Worm (Caenorhabditis elegans) whole organism, mixed stage, embryonic: ENCODE results near the gene acr-7.

Experiments
- M03D4.4 ChIP-seq: sonication (generic microtip); optimal IDR thresholded peaks from 2 replicates; lab custom pipeline; 2017; ENCODE audit warnings: mild to moderate bottlenecking, missing genetic modification characterization, missing compliant biosample characterization
- bed-3 ChIP-seq: fragments of 200-800 bp; sonication (Bioruptor generic); optimal IDR thresholded peaks from 3 replicates; lab custom pipeline; 2018; ENCODE audit warnings: mild to moderate bottlenecking, missing genetic modification characterization, moderate library complexity, missing compliant biosample characterization
- blmp-1 ChIP-seq: fragments of 150-350 bp; optimal IDR thresholded peaks from 2 replicates; lab custom pipeline; 2014; ENCODE audit warnings: missing biosample characterization, missing genetic modification characterization
- ceh-39 ChIP-seq: fragments of 150-350 bp; optimal IDR thresholded peaks from 2 replicates; lab custom pipeline; 2014; ENCODE audit warnings: missing biosample characterization, missing genetic modification characterization
- ceh-43 ChIP-seq: fragments of 200-800 bp; sonication (Bioruptor generic); optimal IDR thresholded peaks from 2 replicates; lab custom pipeline; 2018; ENCODE audit warnings: mild to moderate bottlenecking, missing genetic modification characterization, moderate library complexity, missing compliant biosample characterization
- ceh-83 ChIP-seq: fragments of 200-800 bp; sonication (Bioruptor generic); optimal IDR thresholded peaks from 2 replicates; lab custom pipeline; 2018; ENCODE audit warnings: mild to moderate bottlenecking, missing genetic modification characterization, missing compliant biosample characterization
- ces-1 ChIP-seq: fragments of 150-350 bp; optimal IDR thresholded peaks from 2 replicates; lab custom pipeline; 2014; ENCODE audit warnings: missing biosample characterization, missing genetic modification reagents, missing genetic modification characterization
- cnd-1 ChIP-seq: fragments of 200-800 bp; sonication (Bioruptor generic); optimal IDR thresholded peaks from 2 replicates; lab custom pipeline; 2018; ENCODE audit warnings: mild to moderate bottlenecking, missing genetic modification characterization, missing compliant biosample characterization
- drap-1 ChIP-seq: fragments of 200-800 bp; sonication (Bioruptor generic); optimal IDR thresholded peaks from 3 replicates; lab custom pipeline; 2018; ENCODE audit warnings: mild to moderate bottlenecking, missing genetic modification characterization, missing compliant biosample characterization
- flh-1 ChIP-seq: fragments of 200-800 bp; sonication (Bioruptor generic); optimal IDR thresholded peaks from 2 replicates; lab custom pipeline; 2018; ENCODE audit warnings: mild to moderate bottlenecking, missing genetic modification characterization, moderate library complexity, missing compliant biosample characterization
- ham-2 ChIP-seq: fragments of 200-800 bp; sonication (Bioruptor generic); optimal IDR thresholded peaks from 2 replicates; lab custom pipeline; 2018; ENCODE audit warnings: mild to moderate bottlenecking, missing genetic modification characterization, missing compliant biosample characterization
- hlh-1 ChIP-seq: fragments of 150-350 bp; optimal IDR thresholded peaks from 2 replicates; lab custom pipeline; 2014; ENCODE audit warnings: missing biosample characterization, missing genetic modification reagents, missing genetic modification characterization
- lsy-2 ChIP-seq: fragments of 150-350 bp; optimal IDR thresholded peaks from 2 replicates; lab custom pipeline; 2014; ENCODE audit warnings: missing biosample characterization, missing genetic modification characterization
- mab-5 ChIP-seq: fragments of 150-350 bp; optimal IDR thresholded peaks from 2 replicates; lab custom pipeline; 2014; ENCODE audit warnings: missing biosample characterization, missing genetic modification characterization
- mls-2 ChIP-seq: sonication (generic microtip); optimal IDR thresholded peaks from 2 replicates; lab custom pipeline; 2016; ENCODE audit warnings: mild to moderate bottlenecking, missing genetic modification characterization, moderate library complexity, missing compliant biosample characterization
- nhr-12 ChIP-seq: fragments of 150-350 bp; optimal IDR thresholded peaks from 2 replicates; lab custom pipeline; 2014; ENCODE audit warnings: missing biosample characterization, missing genetic modification characterization
- nhr-2 ChIP-seq: fragments of 150-350 bp; optimal IDR thresholded peaks from 2 replicates; lab custom pipeline; 2014; ENCODE audit warnings: missing biosample characterization, missing genetic modification characterization
- nhr-237 ChIP-seq: fragments of 150-350 bp; optimal IDR thresholded peaks from 2 replicates; lab custom pipeline; 2014; ENCODE audit warnings: missing biosample characterization, missing genetic modification characterization
- nhr-28 ChIP-seq: fragments of 150-350 bp; optimal IDR thresholded peaks from 2 replicates; lab custom pipeline; 2014; ENCODE audit warnings: missing biosample characterization, missing genetic modification characterization
- nhr-76 ChIP-seq: sonication (generic microtip); optimal IDR thresholded peaks from 2 replicates; lab custom pipeline; 2017; ENCODE audit warnings: missing biosample characterization, missing genetic modification characterization
- pha-4 ChIP-seq: fragments of 150-350 bp; optimal IDR thresholded peaks from 2 replicates; lab custom pipeline; 2018; ENCODE audit warnings: missing biosample characterization, missing genetic modification reagents, missing genetic modification characterization
- sem-2 ChIP-seq: fragments of 200-800 bp; sonication (Bioruptor generic); optimal IDR thresholded peaks from 2 replicates; lab custom pipeline; 2018; ENCODE audit warnings: mild to moderate bottlenecking, missing genetic modification characterization, missing compliant biosample characterization
- snpc-4 ChIP-seq: fragments of 150-350 bp; optimal IDR thresholded peaks from 2 replicates; lab custom pipeline; 2014; ENCODE audit warnings: missing biosample characterization, missing genetic modification characterization
- sptf-1 ChIP-seq: sonication (generic microtip); optimal IDR thresholded peaks from 2 replicates; lab custom pipeline; 2017; ENCODE audit warnings: mild to moderate bottlenecking, missing genetic modification characterization, moderate library complexity, missing compliant biosample characterization
- tbx-8 ChIP-seq: fragments of 200-800 bp; sonication (Bioruptor generic); optimal IDR thresholded peaks from 2 replicates; lab custom pipeline; 2018; ENCODE audit warnings: mild to moderate bottlenecking, missing genetic modification characterization, moderate library complexity, missing compliant biosample characterization
- unc-120 ChIP-seq: sonication (generic microtip); optimal IDR thresholded peaks from 2 replicates; lab custom pipeline; 2017; ENCODE audit warnings: missing genetic modification characterization, missing compliant biosample characterization; ENCODE audit not compliant: poor library complexity, severe bottlenecking
- unc-39 ChIP-seq: fragments of 150-350 bp; optimal IDR thresholded peaks from 2 replicates; lab custom pipeline; 2014; ENCODE audit warnings: missing biosample characterization, missing genetic modification characterization
- unc-62 ChIP-seq: fragments of 150-350 bp; optimal IDR thresholded peaks from 2 replicates; lab custom pipeline; 2014; ENCODE audit warnings: missing biosample characterization, missing genetic modification reagents, missing genetic modification characterization
- zip-8 ChIP-seq: fragments of 150-350 bp; optimal IDR thresholded peaks from 2 replicates; lab custom pipeline; 2014; ENCODE audit warnings: missing biosample characterization, missing genetic modification characterization
- ztf-11 ChIP-seq: fragments of 150-350 bp; optimal IDR thresholded peaks from 2 replicates; lab custom pipeline; 2014; ENCODE audit warnings: missing biosample characterization, missing genetic modification characterization

The acr-7 gene

DNA sequence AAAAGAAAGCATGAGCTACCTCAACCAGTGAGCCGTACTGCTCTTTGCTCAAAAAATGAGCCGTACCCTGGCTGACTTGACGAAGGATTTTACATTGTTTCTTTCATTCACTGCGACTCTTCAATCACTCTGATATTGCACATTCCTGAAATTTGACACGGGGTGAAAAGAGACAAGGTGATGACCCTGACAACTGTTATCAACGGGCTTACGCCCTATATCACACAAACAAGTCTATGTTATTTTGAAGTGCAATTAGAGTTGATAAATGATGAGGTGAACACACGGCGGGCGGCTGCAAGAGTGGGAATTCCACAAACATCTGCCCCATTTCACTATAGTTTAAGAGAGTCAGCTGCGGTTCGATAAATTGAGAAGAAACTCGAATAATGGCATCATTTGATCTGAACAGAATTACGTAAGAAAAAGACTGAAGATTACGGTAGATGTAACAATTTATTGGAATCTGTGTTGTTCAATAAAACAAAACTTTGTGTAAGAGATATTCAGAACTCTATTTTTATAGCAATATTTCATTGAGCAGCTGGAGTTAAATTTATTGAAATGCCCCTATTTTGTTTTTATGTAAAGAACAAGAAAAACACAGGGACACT lies 12.9 kb downstream of the acr-7 start:
- no peak for TF ChIP-seq sem-2 (GFP tag; lab: Kevin White, UChicago)
- TF ChIP-seq cnd-1 (tag; lab: Kevin White, UChicago): no peak
- no peak for TF ChIP-seq ceh-43 (GFP tag; lab: Kevin White, UChicago)
- no peak for TF ChIP-seq ztf-11 (tag; lab: Kevin White, UChicago)
- no peak for TF ChIP-seq pha-4
- no peak for TF ChIP-seq ham-2 (GFP tag; lab: Kevin White, UChicago)
- no peak for TF ChIP-seq unc-39 (tag; lab: Kevin White, UChicago)
- TF ChIP-seq drap-1 (GFP tag; lab: Kevin White, UChicago): no peak
- TF ChIP-seq snpc-4 (tag; lab: Kevin White, UChicago): no peak
- TF ChIP-seq unc-62 (GFP tag; lab: Kevin White, UChicago): peak; percentile 46
- no peak for TF ChIP-seq nhr-12
- TF ChIP-seq lsy-2: no peak
- TF ChIP-seq hlh-1 (tag; lab: Kevin White, UChicago): peak; percentile 96
- peak; percentile 60 for TF ChIP-seq unc-120 (tag; lab: Kevin White, UChicago)

DNA sequence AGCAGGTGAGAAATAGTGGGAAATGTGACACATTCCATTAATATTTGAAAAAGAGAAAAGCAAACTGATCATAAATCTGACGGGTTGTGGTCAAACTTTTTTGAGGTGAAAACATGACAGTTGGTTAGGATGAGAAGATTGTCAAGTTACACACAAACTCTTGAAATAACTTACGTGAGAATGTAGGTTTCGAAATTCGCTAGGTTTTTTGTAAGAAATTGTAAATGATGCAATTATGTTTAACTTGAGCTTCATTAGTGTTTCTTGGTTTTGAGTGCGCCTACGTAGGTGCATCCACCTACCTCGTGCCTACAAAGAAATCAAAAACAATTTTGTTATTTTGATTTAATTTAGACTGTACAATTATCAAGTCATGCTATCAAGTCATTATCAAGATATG lies 14.3 kb downstream of the acr-7 start, which contains the start of gene cex-2:
cex-2 (minus strand) TSS at position 101 of the 400 bp plus-strand sequence.
- no peak for TF ChIP-seq nhr-237 (tag; lab: Kevin White, UChicago)

DNA sequence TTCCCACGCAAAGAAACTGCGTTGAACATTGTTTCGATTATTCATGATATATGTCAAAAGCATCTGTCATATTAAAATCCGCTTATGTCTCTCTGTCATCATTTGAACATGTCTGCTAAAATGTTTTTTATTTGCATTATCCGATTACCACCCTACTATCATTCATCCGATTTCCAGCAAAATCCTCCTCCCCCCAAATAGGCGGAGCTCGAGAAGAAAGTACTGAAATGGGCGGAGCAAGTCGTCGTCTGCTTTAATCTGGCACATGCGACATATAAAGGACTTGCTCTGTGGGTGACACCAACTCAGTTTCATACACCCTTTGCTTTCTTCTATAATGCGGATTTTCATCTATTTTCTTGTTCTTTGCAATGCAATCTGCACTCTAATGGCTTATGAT lies 17.5 kb downstream of the acr-7 start, which contains the start of gene T09A5.14:
T09A5.14 (plus strand) TSS at position 301 of the 400 bp plus-strand sequence.
- TF ChIP-seq unc-120 (tag; lab: Kevin White, UChicago) (no peak), ham-2 (GFP tag; lab: Kevin White, UChicago) (no peak)
- TF ChIP-seq, all 35 proteins: peak for 0

- TF ChIP-seq M03D4.4: no peak
- no peak for TF ChIP-seq ces-1 (GFP tag; lab: Kevin White, UChicago)
- TF ChIP-seq ceh-39 (tag; lab: Kevin White, UChicago): no peak
- TF ChIP-seq nhr-76: no peak
- no peak for TF ChIP-seq mls-2 (tag; lab: Kevin White, UChicago)
- no peak for TF ChIP-seq blmp-1 (tag; lab: Kevin White, UChicago)
- TF ChIP-seq ceh-43 (GFP tag; lab: Kevin White, UChicago): no peak
Measured at ce11 chrII:7829616-7830015, 20.0 kb downstream of the acr-7 start.

- TF ChIP-seq lsy-2: no peak
- TF ChIP-seq zip-8 (tag; lab: Kevin White, UChicago): peak; percentile 87
- TF ChIP-seq pha-4: no peak
Measured at ce11 chrII:7827883-7828282, 21.7 kb downstream of the acr-7 start.

ce11 chrII:7825107-7825506 lies 24.5 kb downstream of the acr-7 start, which contains the start of gene srw-62:
Gene srw-62 (plus strand): TSS chrII:7825407.
- no peak for TF ChIP-seq ceh-83
- TF ChIP-seq drap-1 (GFP tag; lab: Kevin White, UChicago): no peak
- no peak for TF ChIP-seq nhr-2 (tag; lab: Kevin White, UChicago)

ce11 chrII:7822454-7822853 lies 27.1 kb downstream of the acr-7 start, which contains the start of gene irld-47:
Gene irld-47 (minus strand): TSS chrII:7822554.
- no peak for TF ChIP-seq unc-39 (tag; lab: Kevin White, UChicago)
- TF ChIP-seq mls-2 (tag; lab: Kevin White, UChicago): no peak
- TF ChIP-seq flh-1 (GFP tag; lab: Kevin White, UChicago): no peak
- no peak for TF ChIP-seq M03D4.4
- no peak for TF ChIP-seq bed-3 (GFP tag; lab: Kevin White, UChicago)
- TF ChIP-seq nhr-237 (tag; lab: Kevin White, UChicago): no peak
- TF ChIP-seq unc-120 (tag; lab: Kevin White, UChicago): no peak
- TF ChIP-seq mab-5: no peak
- TF ChIP-seq nhr-12: no peak
- TF ChIP-seq sptf-1 (tag; lab: Kevin White, UChicago): no peak
- TF ChIP-seq nhr-28: no peak
- no peak for TF ChIP-seq tbx-8 (GFP tag; lab: Kevin White, UChicago)
